Fruit fly (Drosophila melanogaster) Kc167 (cell line): ENCODE measurements around the gene Rbp9.

Source experiments
- Myc ChIP-seq: fragments of >200 bp; optimal IDR thresholded peaks from 2 replicates; lab custom pipeline; 2017; ENCODE audit warnings: missing external identifiers
- insv ChIP-seq: fragments of >200 bp; optimal IDR thresholded peaks from 3 replicates; lab custom pipeline; 2018; ENCODE audit warnings: missing external identifiers
- psq ChIP-seq: fragments of >200 bp; optimal IDR thresholded peaks from 2 replicates; lab custom pipeline; 2017; ENCODE audit warnings: missing external identifiers
- ttk ChIP-seq: sonication (Bioruptor generic); optimal IDR thresholded peaks from 2 replicates; lab custom pipeline; 2017; ENCODE audit warnings: missing external identifiers

- TF ChIP-seq Myc (no peak), ttk (no peak), psq (lab: Kevin White, UChicago) (no peak), insv (no peak)
These were observed 3.1 kb downstream of the Rbp9 start for dm6 chr2L:2957547-2958174.
